Worm (Caenorhabditis elegans) whole organism, young adult: Measurements from ENCODE around the gene aagr-4.

Experiments used
- B0035.1 ChIP-seq: sonication (generic microtip); optimal IDR thresholded peaks from 2 replicates; lab custom pipeline; 2016; ENCODE audit warnings: missing genetic modification characterization, mild to moderate bottlenecking, missing compliant biosample characterization, missing genotype, missing genetic modification reagents
- F10E7.11 ChIP-seq: sonication (generic microtip); optimal IDR thresholded peaks from 2 replicates; lab custom pipeline; 2017; ENCODE audit warnings: mild to moderate bottlenecking, missing genetic modification characterization, moderate library complexity, missing compliant biosample characterization
- F23B12.7 ChIP-seq: sonication (generic microtip); optimal IDR thresholded peaks from 2 replicates; lab custom pipeline; 2017; ENCODE audit warnings: missing genetic modification characterization, mild to moderate bottlenecking, missing compliant biosample characterization, antibody characterized with exemption, moderate library complexity; ENCODE audit not compliant: insufficient read depth
- F49E8.2 ChIP-seq: sonication (generic microtip); optimal IDR thresholded peaks from 3 replicates; lab custom pipeline; 2017; ENCODE audit warnings: missing genetic modification characterization, mild to moderate bottlenecking, missing compliant biosample characterization, antibody characterized with exemption, moderate library complexity; ENCODE audit not compliant: insufficient read depth
- Y53F4B.3 ChIP-seq: fragments of 200-800 bp; sonication (Bioruptor generic); IDR thresholded peaks from 2 replicates; pipeline ENCODE4 v1.3.6; 2022; ENCODE audit warnings: missing genetic modification reagents, missing genetic modification characterization, missing compliant biosample characterization
- Y95B8A.8 ChIP-seq: fragments of 200-800 bp; sonication (Bioruptor generic); IDR thresholded peaks from 2 replicates; pipeline ENCODE4 v1.3.6; 2022; ENCODE audit warnings: missing genetic modification reagents, missing genetic modification characterization, missing compliant biosample characterization
- ZK185.1 ChIP-seq: sonication (generic microtip); optimal IDR thresholded peaks from 2 replicates; lab custom pipeline; 2016; ENCODE audit warnings: mild to moderate bottlenecking, missing genetic modification characterization, missing compliant biosample characterization; ENCODE audit not compliant: poor library complexity, severe bottlenecking
- aptf-2 ChIP-seq: fragments of 200-800 bp; sonication (Bioruptor generic); conservative IDR thresholded peaks from 2 replicates; pipeline ENCODE4 v1.3.6; 2022; ENCODE audit warnings: missing genetic modification reagents, missing genetic modification characterization, missing compliant biosample characterization
- attf-3 ChIP-seq: fragments of 200-800 bp; sonication (Bioruptor generic); conservative IDR thresholded peaks from 2 replicates; pipeline ENCODE4 v1.3.6; 2022; ENCODE audit warnings: missing genetic modification reagents, missing genetic modification characterization, missing compliant biosample characterization
- ceh-40 ChIP-seq: fragments of 200-800 bp; sonication (Bioruptor generic); IDR thresholded peaks from 2 replicates; pipeline ENCODE4 v1.3.6; 2022; ENCODE audit warnings: missing genetic modification characterization, missing compliant biosample characterization
- dox-1 ChIP-seq: fragments of 200-800 bp; sonication (Bioruptor generic); IDR thresholded peaks from 2 replicates; pipeline ENCODE4 v1.3.6; 2022; ENCODE audit warnings: missing genetic modification reagents, missing genetic modification characterization, missing compliant biosample characterization
- dpff-1 ChIP-seq: sonication (generic microtip); optimal IDR thresholded peaks from 2 replicates; lab custom pipeline; 2017; ENCODE audit warnings: mild to moderate bottlenecking, missing genetic modification characterization, missing compliant biosample characterization
- dpl-1 ChIP-seq: fragments of 150-350 bp; optimal IDR thresholded peaks from 2 replicates; lab custom pipeline; 2014; ENCODE audit warnings: missing biosample characterization, missing genetic modification reagents, missing genetic modification characterization
- egrh-3 ChIP-seq: fragments of 200-800 bp; sonication (Bioruptor generic); IDR thresholded peaks from 2 replicates; pipeline ENCODE4 v1.3.6; 2022; ENCODE audit warnings: missing genetic modification reagents, missing genetic modification characterization, missing compliant biosample characterization
- hlh-26 ChIP-seq: fragments of 200-800 bp; sonication (Bioruptor generic); conservative IDR thresholded peaks from 2 replicates; pipeline ENCODE4 v1.3.6; 2022; ENCODE audit warnings: missing genetic modification reagents, missing genetic modification characterization, missing compliant biosample characterization
- hmg-1.2 ChIP-seq: fragments of 200-800 bp; sonication (Bioruptor generic); IDR thresholded peaks from 2 replicates; pipeline ENCODE4 v1.3.6; 2022; ENCODE audit warnings: missing genetic modification reagents, missing genetic modification characterization, missing compliant biosample characterization
- let-526 ChIP-seq: fragments of 200-800 bp; sonication (Bioruptor generic); IDR thresholded peaks from 2 replicates; pipeline ENCODE4 v1.3.6; 2022; ENCODE audit warnings: missing genetic modification reagents, missing genetic modification characterization, missing compliant biosample characterization
- let-607 ChIP-seq, 2 experiments: fragments of 200-800 bp in 1 of 2; sonication (Bioruptor generic) in 1 of 2; sonication (generic microtip) in 1 of 2; optimal IDR thresholded peaks; 2 replicates each; lab custom pipeline; 2016 to 2018; ENCODE audit warnings: mild to moderate bottlenecking in 2 of 2, missing compliant biosample characterization in 2 of 2, missing genetic modification characterization in 2 of 2, moderate library complexity in 2 of 2, missing genotype in 1 of 2
- lin-26 ChIP-seq: fragments of 200-800 bp; sonication (Bioruptor generic); IDR thresholded peaks from 2 replicates; pipeline ENCODE4 v1.3.6; 2022; ENCODE audit warnings: missing genetic modification reagents, missing genetic modification characterization, missing compliant biosample characterization
- lin-35 ChIP-seq, 3 experiments: fragments of 150-350 bp in 2 of 3; sonication (generic microtip) in 1 of 3; optimal IDR thresholded peaks; 2 replicates each; lab custom pipeline; 2014 to 2018; ENCODE audit warnings: missing biosample characterization in 3 of 3, missing genetic modification characterization in 3 of 3, missing genetic modification reagents in 3 of 3
- lin-40 ChIP-seq: sonication (generic microtip); optimal IDR thresholded peaks from 2 replicates; lab custom pipeline; 2016; ENCODE audit warnings: missing genetic modification characterization, mild to moderate bottlenecking, missing compliant biosample characterization, missing genotype, missing genetic modification reagents
- mes-4 ChIP-seq: sonication (generic microtip); optimal IDR thresholded peaks from 2 replicates; lab custom pipeline; 2016; ENCODE audit warnings: missing genotype, missing genetic modification characterization, missing compliant biosample characterization
- nhr-120 ChIP-seq: fragments of 200-800 bp; sonication (Bioruptor generic); IDR thresholded peaks from 2 replicates; pipeline ENCODE4 v1.3.6; 2022; ENCODE audit warnings: missing genetic modification characterization, missing compliant biosample characterization
- nhr-179 ChIP-seq: sonication (generic microtip); optimal IDR thresholded peaks from 2 replicates; lab custom pipeline; 2016; ENCODE audit warnings: mild to moderate bottlenecking, missing genetic modification characterization, missing compliant biosample characterization
- rcor-1 ChIP-seq: fragments of 200-800 bp; sonication (Bioruptor generic); IDR thresholded peaks from 2 replicates; pipeline ENCODE4 v1.3.6; 2022; ENCODE audit warnings: missing genetic modification reagents, missing genetic modification characterization, missing compliant biosample characterization
- repo-1 ChIP-seq: sonication (generic microtip); optimal IDR thresholded peaks from 2 replicates; lab custom pipeline; 2017; ENCODE audit warnings: mild to moderate bottlenecking, missing genetic modification characterization, missing compliant biosample characterization
- snpc-1.1 ChIP-seq: sonication (generic microtip); optimal IDR thresholded peaks from 2 replicates; lab custom pipeline; 2017; ENCODE audit warnings: missing genetic modification characterization, mild to moderate bottlenecking, missing compliant biosample characterization, antibody characterized with exemption, moderate library complexity, missing genotype, missing genetic modification reagents; ENCODE audit not compliant: insufficient read depth
- snpc-4 ChIP-seq, 5 experiments: fragments of 150-350 bp in 1 of 5; sonication (generic microtip) in 4 of 5; optimal IDR thresholded peaks; 2 replicates each; lab custom pipeline; 2014 to 2018; ENCODE audit warnings: missing genetic modification characterization in 5 of 5, missing biosample characterization in 3 of 5, antibody characterized with exemption in 2 of 5, mild to moderate bottlenecking in 2 of 5, missing compliant biosample characterization in 2 of 5, missing genotype in 2 of 5, moderate library complexity in 2 of 5, missing genetic modification reagents in 1 of 5
- tlf-1 ChIP-seq: fragments of 200-800 bp; sonication (Bioruptor generic); optimal IDR thresholded peaks from 2 replicates; lab custom pipeline; 2018; ENCODE audit warnings: mild to moderate bottlenecking, missing genetic modification characterization, missing compliant biosample characterization
- xnd-1 ChIP-seq: sonication (generic microtip); optimal IDR thresholded peaks from 2 replicates; lab custom pipeline; 2016; ENCODE audit warnings: missing genotype, missing genetic modification reagents, missing genetic modification characterization, missing compliant biosample characterization
- zfh-2 ChIP-seq: fragments of 200-800 bp; sonication (Bioruptor generic); conservative IDR thresholded peaks from 2 replicates; pipeline ENCODE4 v1.3.6; 2022; ENCODE audit warnings: missing genetic modification reagents, missing genetic modification characterization, missing compliant biosample characterization
- ztf-26 ChIP-seq: sonication (generic microtip); optimal IDR thresholded peaks from 2 replicates; lab custom pipeline; 2017; ENCODE audit warnings: missing genetic modification characterization, missing compliant biosample characterization

aagr-4 gene

DNA sequence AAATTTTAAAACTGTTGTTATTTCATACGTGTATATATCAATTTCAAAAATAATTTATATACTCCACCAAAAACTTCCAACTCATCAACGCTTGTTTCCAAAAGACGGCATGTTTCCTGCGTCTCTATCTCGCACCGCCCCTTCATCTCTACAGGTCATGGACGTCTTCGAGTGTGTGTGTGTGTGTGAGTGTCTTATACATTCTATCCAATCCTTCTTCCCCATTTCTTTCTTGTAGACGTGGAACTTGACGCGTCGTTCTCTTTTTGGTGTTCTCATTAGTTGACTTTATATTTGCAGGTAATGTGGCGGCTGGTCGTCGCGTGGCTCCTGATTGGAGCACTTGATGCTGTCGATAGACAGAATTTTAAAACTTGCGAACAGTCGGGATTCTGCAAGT lies at the start of gene aagr-4:
Gene aagr-4, plus strand, starts transcription at position 301 of the 400 bp plus-strand sequence.
- no peak for TF ChIP-seq F10E7.11
- TF ChIP-seq egrh-3 = no peak
- TF ChIP-seq Y53F4B.3 (GFP tag; lab: Robert Waterston, UW) = no peak
- TF ChIP-seq xnd-1 (tag; lab: Kevin White, UChicago) = no peak
- TF ChIP-seq dpff-1 = no peak
- no peak for TF ChIP-seq Y95B8A.8 (GFP tag; lab: Robert Waterston, UW)
- TF ChIP-seq aptf-2 = no peak
- TF ChIP-seq rcor-1 (GFP tag; lab: Robert Waterston, UW) = no peak
- no peak for TF ChIP-seq ceh-40 (GFP tag; lab: Robert Waterston, UW)
- no peak for TF ChIP-seq hmg-1.2
- TF ChIP-seq snpc-4 (GFP tag; optimal IDR thresholded peaks at IDR 0.05; lab: Kevin White, UChicago) = no peak
- TF ChIP-seq snpc-4 (tag; optimal IDR thresholded peaks at IDR 0.05; lab: Kevin White, UChicago) = no peak

DNA sequence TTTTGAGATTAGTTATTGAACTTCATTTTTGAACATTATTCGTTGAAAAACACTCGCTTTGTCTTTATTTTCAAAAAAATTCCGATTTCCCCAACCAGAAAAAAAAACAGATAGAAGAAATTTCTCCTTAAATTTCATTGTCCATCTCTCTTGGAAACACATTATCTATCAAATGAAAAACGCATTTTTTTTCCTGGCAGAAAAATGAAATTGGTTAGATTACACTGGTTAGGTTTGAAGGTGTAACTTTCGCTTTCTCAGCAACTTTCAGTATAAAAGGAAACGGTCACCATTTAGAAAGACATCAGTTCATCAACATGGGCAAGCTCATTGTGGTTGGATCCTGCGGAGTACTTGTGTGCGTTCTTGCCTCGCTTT lies 39.1 kb upstream of the aagr-4 start, which contains the start of gene col-19:
Gene col-19, plus strand, starts transcription at position 301 of the 378 bp plus-strand sequence.
- TF ChIP-seq F23B12.7 (tag; lab: Kevin White, UChicago) = no peak
- TF ChIP-seq lin-35 (GFP tag; optimal IDR thresholded peaks at IDR 0.05; lab: Kevin White, UChicago) = no peak
- TF ChIP-seq attf-3 (GFP tag; lab: Robert Waterston, UW) = no peak
- no peak for TF ChIP-seq nhr-179 (tag; lab: Kevin White, UChicago)
- no peak for TF ChIP-seq mes-4
- TF ChIP-seq repo-1 = no peak
- no peak for TF ChIP-seq F49E8.2 (tag; lab: Kevin White, UChicago)
- TF ChIP-seq let-526 (GFP tag; lab: Robert Waterston, UW) = no peak
- TF ChIP-seq snpc-1.1 = no peak
- no peak for TF ChIP-seq let-607 (tag; optimal IDR thresholded peaks at IDR 0.05; lab: Kevin White, UChicago)
- TF ChIP-seq ZK185.1 (tag; lab: Kevin White, UChicago) = no peak

DNA sequence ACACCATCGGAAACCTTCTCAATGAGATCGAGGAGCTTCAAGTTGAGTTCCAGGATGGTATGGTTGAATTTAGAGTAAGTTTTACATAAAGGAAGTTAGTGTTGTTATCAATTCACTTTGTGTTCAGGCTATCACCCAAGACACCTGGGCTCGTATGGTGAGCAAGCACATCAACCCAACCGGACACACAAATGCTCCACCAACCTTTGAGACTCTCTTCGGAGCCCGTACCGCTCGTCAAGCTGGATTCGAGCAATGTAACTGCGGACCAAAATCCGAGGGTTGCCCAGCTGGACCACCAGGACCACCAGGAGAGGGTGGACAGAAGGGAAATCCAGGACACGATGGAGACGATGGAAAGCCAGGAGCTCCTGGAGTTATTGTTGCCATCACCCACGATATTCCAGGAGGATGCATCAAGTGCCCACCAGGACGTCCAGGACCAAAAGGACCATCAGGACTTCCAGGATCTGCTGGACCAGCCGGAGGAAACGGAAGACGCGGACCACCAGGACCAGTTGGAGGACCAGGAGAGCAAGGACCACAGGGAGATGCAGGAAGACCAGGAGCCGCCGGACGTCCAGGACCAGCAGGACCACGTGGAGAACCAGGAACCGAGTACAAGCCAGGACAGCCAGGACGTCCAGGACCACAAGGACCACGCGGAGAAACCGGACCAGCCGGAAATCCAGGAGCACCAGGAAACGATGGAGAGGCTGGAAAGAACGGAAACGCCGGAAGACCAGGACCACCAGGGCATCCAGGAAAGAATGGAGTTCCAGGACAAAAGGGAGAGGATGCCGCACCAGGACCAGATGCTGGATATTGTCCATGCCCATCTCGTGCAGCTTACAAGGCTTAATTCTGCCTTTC lies 38.4 kb upstream of the aagr-4 start:
- TF ChIP-seq lin-40 = peak; percentile 90
- peak; percentile 11 for TF ChIP-seq B0035.1 (tag; lab: Kevin White, UChicago)
- TF ChIP-seq mes-4 = peak; percentile 25
- TF ChIP-seq nhr-120 (GFP tag; lab: Robert Waterston, UW) = 0 out of 2 replicates have a peak, but pooled peaks have one; percentile 14
- peak; percentile 85 for TF ChIP-seq lin-26 (GFP tag; lab: Robert Waterston, UW)
- TF ChIP-seq dpl-1 (GFP tag; lab: Kevin White, UChicago) = no peak
- peak; percentile 68 for TF ChIP-seq ztf-26 (tag; lab: Kevin White, UChicago)
- no peak for TF ChIP-seq F49E8.2 (tag; lab: Kevin White, UChicago)
- peak; percentile 89 for TF ChIP-seq zfh-2
- 0 out of 2 replicates have a peak, but pooled peaks have one; percentile 53 for TF ChIP-seq hlh-26 (GFP tag; lab: Robert Waterston, UW)
- 0 out of 2 replicates have a peak, but pooled peaks have one; percentile 5 for TF ChIP-seq dox-1
- peak; percentile 76; the same call in 1 of the 2 replicates for TF ChIP-seq egrh-3
- TF ChIP-seq let-607 (tag; optimal IDR thresholded peaks at IDR 0.05; lab: Kevin White, UChicago) = peak in 1 of 2 experiments; percentile 1
- no peak for TF ChIP-seq tlf-1 (GFP tag; lab: Kevin White, UChicago)
